Worm (Caenorhabditis elegans) whole organism, young adult: ENCODE data around the gene T13A10.64.

ENCODE experiments used
- C17E4.6 ChIP-seq: fragments of 200-800 bp; sonication (Bioruptor generic); IDR thresholded peaks from 2 replicates; pipeline ENCODE4 v1.3.6; 2022; ENCODE audit warnings: missing genetic modification reagents, missing genetic modification characterization, missing compliant biosample characterization
- ama-1 ChIP-seq, 3 experiments: fragments of 150-350 bp in 1 of 3; sonication (generic microtip) in 2 of 3; optimal IDR thresholded peaks; 2 replicates each; lab custom pipeline; 2014 to 2018; ENCODE audit warnings: missing biosample characterization in 2 of 3, missing genetic modification characterization in 2 of 3, missing genetic modification reagents in 2 of 3
- dpl-1 ChIP-seq: fragments of 150-350 bp; optimal IDR thresholded peaks from 2 replicates; lab custom pipeline; 2014; ENCODE audit warnings: missing biosample characterization, missing genetic modification reagents, missing genetic modification characterization

- TF ChIP-seq C17E4.6 (GFP tag; lab: Robert Waterston, UW) (no peak), ama-1 (optimal IDR thresholded peaks at IDR 0.05; lab: Kevin White, UChicago) (no peak), ama-1 (GFP tag; optimal IDR thresholded peaks at IDR 0.05; lab: Kevin White, UChicago) (no peak), dpl-1 (GFP tag; lab: Kevin White, UChicago) (no peak)
Measured at ce11 chrIV:6213403-6213802, 41.3 kb upstream of the T13A10.64 start, which contains the start of gene C49A9.5.
